Fruit fly (Drosophila melanogaster): ENCODE data around the gene hay.

hay gene

DNA sequence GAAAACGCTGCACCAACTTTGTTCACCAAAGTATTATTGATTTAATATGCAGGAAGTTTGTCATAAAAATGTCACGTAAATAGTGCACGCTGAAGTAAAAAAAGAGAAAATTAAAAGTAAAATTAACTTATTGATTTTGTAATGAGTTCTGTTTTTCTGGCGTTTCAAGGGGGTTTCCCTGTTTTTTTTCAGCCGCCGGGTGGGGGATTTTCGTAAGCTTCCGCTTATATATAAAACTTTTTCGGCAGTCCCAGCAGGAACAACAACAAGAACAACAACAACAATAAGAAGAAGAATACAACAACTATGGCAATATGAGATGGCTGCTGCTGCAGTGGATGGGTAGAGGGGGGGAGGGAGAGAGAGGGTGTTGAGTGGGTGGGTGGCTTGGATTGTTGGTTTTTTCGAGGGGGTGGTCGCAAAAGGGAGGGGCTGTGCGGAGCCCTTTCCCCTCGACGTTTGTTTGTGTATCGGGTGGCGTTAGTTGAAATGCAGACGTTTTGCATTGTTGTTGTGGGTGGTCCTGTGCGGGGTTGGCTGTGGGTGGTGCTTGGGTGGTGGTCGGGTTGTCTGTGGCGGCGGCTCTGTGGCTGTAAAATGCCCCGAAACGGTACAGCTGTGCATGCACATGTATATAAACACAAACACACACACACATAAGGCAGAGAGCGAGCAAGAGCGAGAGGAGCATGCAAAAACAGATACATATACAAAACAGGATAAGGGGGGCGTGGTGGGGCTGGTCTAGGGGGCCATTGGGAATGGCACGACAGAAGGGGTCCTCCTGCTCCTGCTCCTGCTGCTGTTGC lies 38.9 kb downstream of the hay start:
- peak; percentile 90 for TF ChIP-seq kay (GFP tag; ENCODE audit: borderline replicate concordance)
- no peak for TF ChIP-seq CG14711 (tag; optimal IDR thresholded peaks at IDR 0.05)

DNA sequence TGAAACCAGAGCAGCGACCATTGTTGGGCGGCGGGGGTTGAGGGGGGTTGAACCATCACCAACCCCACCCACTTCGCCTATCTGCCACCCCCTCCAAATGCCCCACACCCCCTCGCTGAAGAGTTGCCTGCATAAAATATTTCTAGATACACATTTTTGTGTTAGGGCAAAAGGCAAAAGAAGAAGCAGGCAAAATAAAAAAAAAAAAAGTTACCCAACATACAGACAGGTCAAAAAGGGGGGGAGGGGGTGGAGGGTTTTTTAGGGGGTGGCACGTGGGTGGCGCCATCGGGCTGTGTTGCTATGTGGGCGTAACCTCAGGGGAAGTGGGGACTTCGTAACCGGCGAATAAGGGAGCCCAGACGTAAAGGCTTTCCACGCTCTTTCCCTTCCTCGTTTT lies 41.7 kb downstream of the hay start:
- no peak for TF ChIP-seq kay (GFP tag; ENCODE audit: borderline replicate concordance)
- no peak for TF ChIP-seq Crg-1 (GFP tag; optimal IDR thresholded peaks at IDR 0.05)
- no peak for TF ChIP-seq tj (GFP tag; optimal IDR thresholded peaks at IDR 0.05)
- no peak for TF ChIP-seq Hr96 (GFP tag; optimal IDR thresholded peaks at IDR 0.05)

DNA sequence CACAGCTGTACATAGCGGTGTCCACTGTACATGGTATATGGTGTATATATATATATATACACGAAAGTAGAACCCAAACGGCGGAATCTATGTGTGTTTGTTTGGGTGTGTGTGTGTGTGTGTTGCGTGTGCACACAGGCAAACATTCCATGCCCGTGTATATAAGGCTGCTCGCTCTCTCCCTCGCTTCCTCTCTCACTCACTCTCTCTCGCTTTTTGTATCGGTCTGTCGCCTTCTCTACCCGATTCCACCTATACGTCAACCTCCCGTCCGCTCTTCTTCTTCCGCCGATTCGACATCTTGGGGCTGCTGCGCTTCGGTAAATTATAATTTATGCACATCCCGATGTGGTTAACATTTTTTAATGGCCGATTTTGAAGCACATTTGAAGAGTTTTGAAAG lies 43.3 kb downstream of the hay start:
- TF ChIP-seq CG14711 (tag; optimal IDR thresholded peaks at IDR 0.05) (no peak), CG11617 (GFP tag; optimal IDR thresholded peaks at IDR 0.05) (no peak), toe (GFP tag; optimal IDR thresholded peaks at IDR 0.05) (no peak), cnc (optimal IDR thresholded peaks at IDR 0.05) (no peak), CG7045 (GFP tag; optimal IDR thresholded peaks at IDR 0.05) (no peak), bab1 (GFP tag; optimal IDR thresholded peaks at IDR 0.05) (no peak), Hr96 (GFP tag; optimal IDR thresholded peaks at IDR 0.05) (no peak), cic (GFP tag; optimal IDR thresholded peaks at IDR 0.05) (no peak), CG33017 (tag; optimal IDR thresholded peaks at IDR 0.05) (no peak), pad (GFP tag; optimal IDR thresholded peaks at IDR 0.05) (no peak), ovo (GFP tag; optimal IDR thresholded peaks at IDR 0.05) (no peak), CG7101 (tag; optimal IDR thresholded peaks at IDR 0.05) (no peak), CG12768 (GFP tag; optimal IDR thresholded peaks at IDR 0.05) (no peak), Crg-1 (GFP tag; optimal IDR thresholded peaks at IDR 0.05) (no peak), Mnt (GFP tag; optimal IDR thresholded peaks at IDR 0.05) (no peak), CG1620 (GFP tag; optimal IDR thresholded peaks at IDR 0.05) (no peak), tj (GFP tag; optimal IDR thresholded peaks at IDR 0.05) (no peak), CG5204 (GFP tag; optimal IDR thresholded peaks at IDR 0.05) (no peak), Clk (GFP tag; optimal IDR thresholded peaks at IDR 0.05) (no peak), kay (GFP tag; ENCODE audit: borderline replicate concordance) (no peak)

DNA sequence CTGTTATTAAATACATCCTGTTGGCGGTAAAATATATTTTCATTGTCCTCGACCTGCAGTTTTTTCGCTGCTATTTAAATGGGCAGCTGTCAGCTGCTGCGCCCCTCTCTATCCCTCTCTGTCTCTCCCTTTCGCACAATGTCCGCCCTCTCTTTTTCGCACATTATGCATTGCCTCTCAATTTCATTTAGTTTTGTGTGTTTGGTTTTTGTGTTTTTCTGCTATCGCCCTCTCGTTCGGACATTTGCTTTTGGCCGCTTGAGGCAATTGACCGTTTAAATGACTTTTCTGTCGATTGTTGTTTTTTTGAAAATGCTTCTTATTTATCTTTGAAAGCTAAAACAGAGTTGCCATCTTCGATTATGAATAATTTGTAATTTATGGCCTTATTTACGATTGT lies 44.1 kb downstream of the hay start:
- TF ChIP-seq CG14711 (tag; optimal IDR thresholded peaks at IDR 0.05), result peak; percentile 6
- TF ChIP-seq cnc (optimal IDR thresholded peaks at IDR 0.05), result no peak

DNA sequence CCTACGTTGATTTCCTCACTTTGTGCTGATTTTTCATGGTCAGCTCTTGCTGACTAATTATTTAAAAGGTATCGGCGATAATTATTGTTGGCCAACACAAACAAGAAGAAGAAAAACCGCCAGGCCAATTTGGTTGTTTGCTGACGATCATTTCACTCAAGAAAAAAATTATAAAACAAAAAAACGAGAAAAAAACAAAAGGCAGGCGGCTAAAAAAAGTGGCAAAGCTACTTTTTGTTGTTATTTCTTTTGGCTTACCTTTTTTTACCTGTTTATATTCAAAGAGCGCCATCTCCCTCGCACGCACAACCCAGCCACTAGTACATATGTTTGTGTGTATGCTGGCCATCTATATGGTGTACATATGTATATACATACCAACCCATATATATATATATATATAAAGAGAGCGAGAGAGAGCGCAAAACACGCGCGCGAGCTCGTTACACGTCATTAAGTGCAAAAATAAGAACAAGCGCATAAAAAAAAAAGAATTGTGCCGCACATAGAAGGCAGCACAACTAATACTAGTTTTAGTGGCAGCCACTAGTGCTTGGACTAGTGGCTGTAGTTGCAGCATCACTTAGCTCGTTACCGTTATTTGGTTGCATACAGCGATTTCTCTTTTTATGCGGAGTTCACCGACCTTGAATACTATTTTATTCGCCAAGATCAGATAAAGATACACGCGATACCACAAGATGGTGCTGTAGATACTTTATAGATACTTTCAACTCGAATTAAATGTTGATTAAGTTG lies 44.9 kb downstream of the hay start:
- TF ChIP-seq CG33017 (tag; optimal IDR thresholded peaks at IDR 0.05) (no peak), kay (GFP tag; ENCODE audit: borderline replicate concordance) (peak; percentile 67), tj (GFP tag; optimal IDR thresholded peaks at IDR 0.05) (peak; percentile 98), CG11617 (GFP tag; optimal IDR thresholded peaks at IDR 0.05) (peak; percentile 5)

DNA sequence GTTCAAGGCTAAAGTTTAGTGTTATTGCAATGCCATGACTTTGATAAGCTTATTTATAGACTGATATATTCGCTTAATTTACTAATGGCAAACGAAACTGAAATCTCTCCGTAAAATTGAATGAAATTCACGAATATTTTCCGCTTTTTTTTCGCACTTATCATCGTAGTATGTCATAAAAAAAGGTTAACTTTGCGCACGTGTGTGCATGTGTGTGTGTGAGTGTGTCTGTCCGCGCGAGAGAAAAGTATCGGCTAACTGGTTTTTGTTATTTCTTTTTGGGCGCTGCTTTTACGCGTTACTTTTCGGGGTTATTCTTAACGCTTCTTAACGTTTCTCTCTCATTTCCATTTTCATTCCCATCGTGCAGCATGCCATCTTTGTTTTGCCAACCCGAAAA lies 46.9 kb downstream of the hay start:
- TF ChIP-seq Clk (GFP tag; optimal IDR thresholded peaks at IDR 0.05), result no peak
- no peak for TF ChIP-seq CG12768 (GFP tag; optimal IDR thresholded peaks at IDR 0.05)
- no peak for TF ChIP-seq CG11617 (GFP tag; optimal IDR thresholded peaks at IDR 0.05)
- TF ChIP-seq tj (GFP tag; optimal IDR thresholded peaks at IDR 0.05), result no peak
- peak; percentile 20 for TF ChIP-seq kay (GFP tag; ENCODE audit: borderline replicate concordance)
- no peak for TF ChIP-seq CG14711 (tag; optimal IDR thresholded peaks at IDR 0.05)
- TF ChIP-seq Hr96 (GFP tag; optimal IDR thresholded peaks at IDR 0.05), result no peak
- no peak for TF ChIP-seq CG33017 (tag; optimal IDR thresholded peaks at IDR 0.05)
- no peak for TF ChIP-seq CG7045 (GFP tag; optimal IDR thresholded peaks at IDR 0.05)

DNA sequence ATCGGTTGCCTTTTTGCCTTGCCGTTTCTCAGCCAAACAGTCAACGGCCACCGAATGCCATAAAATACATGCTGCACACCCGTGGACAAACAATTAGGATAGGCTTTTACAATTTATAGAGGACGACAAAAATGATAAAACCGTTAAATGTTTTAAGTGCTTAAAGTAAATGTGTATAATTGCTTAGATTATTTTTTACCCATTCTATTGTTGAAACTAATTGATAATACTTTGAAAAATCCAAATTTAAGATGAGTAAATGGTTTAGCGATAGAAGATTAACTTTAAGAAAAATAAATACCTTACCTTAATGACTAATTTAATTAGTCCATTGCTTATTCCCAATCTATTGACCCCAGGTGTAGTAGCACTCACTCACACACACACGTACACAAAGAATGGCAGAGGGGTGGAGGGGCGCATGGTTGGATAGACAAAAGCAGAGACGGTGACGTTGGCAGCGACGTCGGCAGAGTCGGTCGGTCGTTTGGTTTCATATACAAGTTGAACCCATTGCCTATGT lies 47.7 kb downstream of the hay start:
- TF ChIP-seq cnc (optimal IDR thresholded peaks at IDR 0.05) (no peak), CG7101 (tag; optimal IDR thresholded peaks at IDR 0.05) (peak; percentile 95), Hr96 (GFP tag; optimal IDR thresholded peaks at IDR 0.05) (peak; percentile 89), CG33017 (tag; optimal IDR thresholded peaks at IDR 0.05) (peak; percentile 96), Mnt (GFP tag; optimal IDR thresholded peaks at IDR 0.05) (peak; percentile 75), tj (GFP tag; optimal IDR thresholded peaks at IDR 0.05) (peak; percentile 78), cic (GFP tag; optimal IDR thresholded peaks at IDR 0.05) (peak; percentile 48), pad (GFP tag; optimal IDR thresholded peaks at IDR 0.05) (peak; percentile 83), CG14711 (tag; optimal IDR thresholded peaks at IDR 0.05) (peak; percentile 82), Crg-1 (GFP tag; optimal IDR thresholded peaks at IDR 0.05) (peak; percentile 78), bab1 (GFP tag; optimal IDR thresholded peaks at IDR 0.05) (peak; percentile 96), ovo (GFP tag; optimal IDR thresholded peaks at IDR 0.05) (peak; percentile 78), CG11617 (GFP tag; optimal IDR thresholded peaks at IDR 0.05) (peak; percentile 95), CG5204 (GFP tag; optimal IDR thresholded peaks at IDR 0.05) (peak; percentile 94), toe (GFP tag; optimal IDR thresholded peaks at IDR 0.05) (peak; percentile 86), CG7045 (GFP tag; optimal IDR thresholded peaks at IDR 0.05) (peak; percentile 96), CG12768 (GFP tag; optimal IDR thresholded peaks at IDR 0.05) (peak; percentile 89), kay (GFP tag; ENCODE audit: borderline replicate concordance) (no peak), CG1620 (GFP tag; optimal IDR thresholded peaks at IDR 0.05) (peak; percentile 72), Clk (GFP tag; optimal IDR thresholded peaks at IDR 0.05) (peak; percentile 85)

All from whole organism, adult.